Fruit fly (Drosophila melanogaster) whole organism, embryonic: ENCODE data around the gene Surf1.

Experiments used
- Adf1 ChIP-seq: fragments of 200-800 bp; sonication (Bioruptor generic); IDR thresholded peaks from 2 replicates; pipeline ENCODE4 v1.3.6; 2022; ENCODE audit warnings: missing biosample characterization, missing genetic modification characterization
- Atf3 ChIP-seq: fragments of 200-800 bp; sonication (Bioruptor generic); optimal IDR thresholded peaks from 3 replicates; lab custom pipeline; 2016; ENCODE audit warnings: missing biosample characterization, missing genetic modification characterization
- Blimp-1 ChIP-seq: fragments of 200-800 bp; sonication (Bioruptor generic); optimal IDR thresholded peaks from 3 replicates; lab custom pipeline; 2018; ENCODE audit warnings: missing biosample characterization, missing genetic modification characterization, mild to moderate bottlenecking, moderate library complexity, missing genetic modification reagents
- Bteb2 ChIP-seq: fragments of 200-800 bp; sonication (Bioruptor generic); optimal IDR thresholded peaks from 2 replicates; lab custom pipeline; 2016; ENCODE audit warnings: missing biosample characterization, missing genetic modification characterization
- CG10321 ChIP-seq: fragments of 200-800 bp; sonication (Bioruptor generic); IDR thresholded peaks from 2 replicates; pipeline ENCODE4 v1.3.6; 2022; ENCODE audit warnings: missing biosample characterization, missing genetic modification characterization
- CG10366 ChIP-seq: fragments of 200-800 bp; sonication (Bioruptor generic); IDR thresholded peaks from 2 replicates; pipeline ENCODE4 v1.3.6; 2022; ENCODE audit warnings: missing biosample characterization, missing genetic modification characterization
- CG11093 ChIP-seq: fragments of 200-800 bp; sonication (Bioruptor generic); IDR thresholded peaks from 3 replicates; pipeline ENCODE4 v1.3.6; 2022; ENCODE audit warnings: missing biosample characterization, missing genetic modification characterization
- CG11504 ChIP-seq: fragments of 200-800 bp; sonication (Bioruptor generic); optimal IDR thresholded peaks from 3 replicates; lab custom pipeline; 2019; ENCODE audit warnings: missing biosample characterization, mild to moderate bottlenecking, missing genetic modification characterization, moderate library complexity
- CG11560 ChIP-seq: fragments of 200-800 bp; sonication (Bioruptor generic); IDR thresholded peaks from 3 replicates; pipeline ENCODE4 v1.3.6; 2022; ENCODE audit warnings: missing biosample characterization, missing genetic modification characterization
- CG13424 ChIP-seq: fragments of 200-800 bp; sonication (Bioruptor generic); optimal IDR thresholded peaks from 2 replicates; lab custom pipeline; 2019; ENCODE audit warnings: missing biosample characterization, mild to moderate bottlenecking, missing genetic modification characterization, moderate library complexity
- CG15479 ChIP-seq: fragments of 200-800 bp; sonication (Bioruptor generic); optimal IDR thresholded peaks from 3 replicates; lab custom pipeline; 2019; ENCODE audit warnings: missing biosample characterization, mild to moderate bottlenecking, missing genetic modification characterization, moderate library complexity
- CG17359 ChIP-seq: fragments of 200-800 bp; sonication (Bioruptor generic); optimal IDR thresholded peaks from 3 replicates; lab custom pipeline; 2018; ENCODE audit warnings: missing biosample characterization, mild to moderate bottlenecking, missing genetic modification characterization, moderate library complexity
- CG32772 ChIP-seq: fragments of 200-800 bp; sonication (Bioruptor generic); IDR thresholded peaks from 2 replicates; pipeline ENCODE4 v1.3.6; 2022; ENCODE audit warnings: missing biosample characterization, missing genetic modification characterization
- CG33557 ChIP-seq: fragments of 200-800 bp; sonication (Bioruptor generic); optimal IDR thresholded peaks from 2 replicates; lab custom pipeline; 2019; ENCODE audit warnings: missing biosample characterization, mild to moderate bottlenecking, missing genetic modification characterization, moderate library complexity
- CG34224 ChIP-seq: fragments of 200-800 bp; sonication (Bioruptor generic); IDR thresholded peaks from 3 replicates; pipeline ENCODE4 v1.3.6; 2022; ENCODE audit warnings: missing biosample characterization, missing genetic modification characterization; ENCODE audit not compliant: partially characterized antibody
- CG4404 ChIP-seq: fragments of 200-800 bp; sonication (Bioruptor generic); IDR thresholded peaks from 2 replicates; pipeline ENCODE4 v1.3.6; 2022; ENCODE audit warnings: missing biosample characterization, missing genetic modification characterization
- CG6689 ChIP-seq: fragments of 200-800 bp; sonication (Bioruptor generic); IDR thresholded peaks from 2 replicates; pipeline ENCODE4 v1.3.6; 2022; ENCODE audit warnings: missing biosample characterization, missing genetic modification characterization
- CG8359 ChIP-seq: fragments of 200-800 bp; sonication (Bioruptor generic); optimal IDR thresholded peaks from 2 replicates; lab custom pipeline; 2017; ENCODE audit warnings: missing biosample characterization, mild to moderate bottlenecking, missing genetic modification characterization, borderline replicate concordance
- Dip2 ChIP-seq: fragments of 200-800 bp; sonication (Bioruptor generic); IDR thresholded peaks from 2 replicates; pipeline ENCODE4 v1.3.6; 2022; ENCODE audit warnings: missing biosample characterization, missing genetic modification characterization
- Ets65A ChIP-seq: fragments of 200-800 bp; sonication (Bioruptor generic); peaks from one replicate; lab custom pipeline; 2016; ENCODE audit warnings: missing biosample characterization, missing genetic modification characterization
- HLH4C ChIP-seq: fragments of 200-800 bp; sonication (Bioruptor generic); IDR thresholded peaks from 3 replicates; pipeline ENCODE4 v1.3.6; 2022; ENCODE audit warnings: missing biosample characterization, missing genetic modification characterization; ENCODE audit not compliant: partially characterized antibody
- Kr ChIP-seq: fragments of 200-800 bp; sonication (Bioruptor generic); optimal IDR thresholded peaks from 2 replicates; lab custom pipeline; 2017; ENCODE audit warnings: missing biosample characterization, mild to moderate bottlenecking, missing genetic modification characterization
- MESR4 ChIP-seq: fragments of 200-800 bp; sonication (Bioruptor generic); optimal IDR thresholded peaks from 2 replicates; lab custom pipeline; 2018; ENCODE audit warnings: missing biosample characterization, mild to moderate bottlenecking, missing genetic modification characterization, moderate library complexity
- Side ChIP-seq: fragments of 200-800 bp; sonication (Bioruptor generic); optimal IDR thresholded peaks from 2 replicates; lab custom pipeline; 2016; ENCODE audit warnings: missing biosample characterization, missing genetic modification characterization
- Ssrp ChIP-seq: fragments of 200-800 bp; sonication (Bioruptor generic); optimal IDR thresholded peaks from 2 replicates; lab custom pipeline; 2018; ENCODE audit warnings: missing biosample characterization, mild to moderate bottlenecking, missing genetic modification characterization, moderate library complexity
- al ChIP-seq: fragments of 200-800 bp; sonication (Bioruptor generic); IDR thresholded peaks from 2 replicates; pipeline ENCODE4 v1.3.6; 2022; ENCODE audit warnings: missing biosample characterization, missing genetic modification characterization
- ap ChIP-seq: fragments of 200-800 bp; sonication (Bioruptor generic); IDR thresholded peaks from 2 replicates; pipeline ENCODE4 v1.3.6; 2022; ENCODE audit warnings: missing biosample characterization, missing genetic modification characterization
- bowl ChIP-seq: fragments of 200-800 bp; sonication (Bioruptor generic); IDR thresholded peaks from 2 replicates; pipeline ENCODE4 v1.3.6; 2022; ENCODE audit warnings: missing biosample characterization, missing genetic modification characterization
- da ChIP-seq: fragments of 200-800 bp; sonication (Bioruptor generic); optimal IDR thresholded peaks from 2 replicates; lab custom pipeline; 2016; ENCODE audit warnings: missing biosample characterization, missing genetic modification characterization
- dpn ChIP-seq, 2 experiments: fragments of 200-800 bp; sonication (Bioruptor generic); optimal IDR thresholded peaks; 3 replicates each; lab custom pipeline; 2016; ENCODE audit warnings: missing biosample characterization in 2 of 2, missing genetic modification characterization in 2 of 2
- emc ChIP-seq: fragments of 200-800 bp; sonication (Bioruptor generic); optimal IDR thresholded peaks from 2 replicates; lab custom pipeline; 2016; ENCODE audit warnings: missing biosample characterization, missing genetic modification characterization
- eyg ChIP-seq: fragments of 200-800 bp; sonication (Bioruptor generic); optimal IDR thresholded peaks from 3 replicates; lab custom pipeline; 2016; ENCODE audit warnings: missing biosample characterization, missing genetic modification characterization
- fd102C ChIP-seq: fragments of 200-800 bp; sonication (Bioruptor generic); optimal IDR thresholded peaks from 2 replicates; lab custom pipeline; 2018; ENCODE audit warnings: missing biosample characterization, mild to moderate bottlenecking, missing genetic modification characterization, moderate library complexity
- fd64A ChIP-seq: fragments of 200-800 bp; sonication (Bioruptor generic); optimal IDR thresholded peaks from 3 replicates; lab custom pipeline; 2018; ENCODE audit warnings: missing biosample characterization, mild to moderate bottlenecking, missing genetic modification characterization
- gem ChIP-seq: fragments of 200-800 bp; sonication (Bioruptor generic); optimal IDR thresholded peaks from 2 replicates; lab custom pipeline; 2019; ENCODE audit warnings: missing biosample characterization, mild to moderate bottlenecking, missing genetic modification characterization, moderate library complexity
- her ChIP-seq: fragments of 200-800 bp; sonication (Bioruptor generic); optimal IDR thresholded peaks from 2 replicates; lab custom pipeline; 2016; ENCODE audit warnings: missing biosample characterization, missing genetic modification characterization
- ind ChIP-seq: fragments of 200-800 bp; sonication (Bioruptor generic); optimal IDR thresholded peaks from 3 replicates; lab custom pipeline; 2016; ENCODE audit warnings: missing biosample characterization, missing genetic modification characterization
- inv ChIP-seq: fragments of 200-800 bp; sonication (Bioruptor generic); IDR thresholded peaks from 2 replicates; pipeline ENCODE4 v1.3.6; 2022; ENCODE audit warnings: missing biosample characterization, missing genetic modification characterization; ENCODE audit not compliant: partially characterized antibody
- nerfin-1 ChIP-seq: fragments of 200-800 bp; sonication (Bioruptor generic); optimal IDR thresholded peaks from 3 replicates; lab custom pipeline; 2019; ENCODE audit warnings: missing biosample characterization, mild to moderate bottlenecking, missing genetic modification characterization, moderate library complexity
- onecut ChIP-seq: fragments of 200-800 bp; sonication (Bioruptor generic); IDR thresholded peaks from 2 replicates; pipeline ENCODE4 v1.3.6; 2022; ENCODE audit warnings: missing biosample characterization, missing genetic modification characterization
- peb ChIP-seq: fragments of 200-800 bp; sonication (Bioruptor generic); IDR thresholded peaks from 2 replicates; pipeline ENCODE4 v1.3.6; 2022; ENCODE audit warnings: missing biosample characterization, missing genetic modification characterization
- pum ChIP-seq: fragments of 200-800 bp; sonication (Bioruptor generic); optimal IDR thresholded peaks from 2 replicates; lab custom pipeline; 2016; ENCODE audit warnings: missing biosample characterization, missing genetic modification characterization
- repo ChIP-seq: fragments of 200-800 bp; sonication (Bioruptor generic); optimal IDR thresholded peaks from 2 replicates; lab custom pipeline; 2016; ENCODE audit warnings: missing biosample characterization, missing genetic modification characterization
- scrt ChIP-seq: fragments of 200-800 bp; sonication (Bioruptor generic); optimal IDR thresholded peaks from 2 replicates; lab custom pipeline; 2018; ENCODE audit warnings: missing biosample characterization, mild to moderate bottlenecking, missing genetic modification characterization, moderate library complexity
- sob ChIP-seq: fragments of 200-800 bp; sonication (Bioruptor generic); IDR thresholded peaks from 2 replicates; pipeline ENCODE4 v1.3.6; 2022; ENCODE audit warnings: missing biosample characterization, missing genetic modification characterization
- stc ChIP-seq: fragments of 200-800 bp; sonication (Bioruptor generic); IDR thresholded peaks from 2 replicates; pipeline ENCODE4 v1.3.6; 2022; ENCODE audit warnings: missing biosample characterization, missing genetic modification characterization
- stwl ChIP-seq: fragments of 200-800 bp; sonication (Bioruptor generic); optimal IDR thresholded peaks from 3 replicates; lab custom pipeline; 2018; ENCODE audit warnings: missing biosample characterization, mild to moderate bottlenecking, missing genetic modification characterization, moderate library complexity
- tap ChIP-seq: fragments of 200-800 bp; optimal IDR thresholded peaks from 3 replicates; lab custom pipeline; 2019; ENCODE audit warnings: missing biosample characterization, mild to moderate bottlenecking, missing genetic modification characterization, moderate library complexity
- trh ChIP-seq: fragments of 200-800 bp; sonication (Bioruptor generic); optimal IDR thresholded peaks from 2 replicates; lab custom pipeline; 2016; ENCODE audit warnings: missing biosample characterization, missing genetic modification characterization
- ttk ChIP-seq: fragments of 200-800 bp; sonication (Bioruptor generic); IDR thresholded peaks from 2 replicates; pipeline ENCODE4 v2.1.2; 2022; ENCODE audit warnings: missing biosample characterization, missing genetic modification characterization
- yki ChIP-seq: fragments of >200 bp; optimal IDR thresholded peaks from 3 replicates; lab custom pipeline; 2018

Gene Surf1

DNA sequence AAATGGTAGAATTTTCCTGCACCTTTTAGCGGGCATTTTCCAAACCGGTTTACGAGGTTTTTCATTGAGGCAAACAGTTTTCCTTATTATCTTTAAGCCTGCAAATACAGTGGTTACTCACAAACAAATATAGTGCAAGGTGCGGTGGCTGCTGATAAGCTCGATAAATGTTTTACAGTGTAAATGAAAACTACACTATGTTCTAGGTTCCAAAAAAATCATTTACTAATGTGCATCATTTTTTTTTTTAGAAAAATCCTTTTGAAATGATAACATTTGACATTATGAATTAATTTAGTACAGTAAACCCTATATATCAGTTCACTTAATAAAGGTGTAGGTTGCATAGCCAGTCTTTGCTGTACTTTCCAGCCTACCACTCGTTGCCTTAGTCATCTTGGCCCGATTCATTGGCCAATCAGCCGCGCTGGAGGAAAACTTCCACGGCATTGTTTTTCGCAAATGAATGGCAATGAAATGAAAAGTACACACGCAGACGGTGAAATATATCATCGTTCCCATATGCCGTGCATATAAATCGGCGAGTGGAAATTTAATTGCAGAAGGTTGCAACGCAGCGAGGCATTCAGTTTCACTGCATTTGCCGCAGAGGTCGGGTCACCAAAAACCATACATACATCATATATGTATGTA lies 20.0 kb downstream of the Surf1 start (continued):
- TF ChIP-seq yki (lab: Kevin White, UChicago): no peak
- TF ChIP-seq CG15479: no peak
- TF ChIP-seq Kr (GFP tag; lab: Kevin White, UChicago): no peak
- TF ChIP-seq CG17359: no peak
- TF ChIP-seq peb (GFP tag; lab: Robert Waterston, UW): 0 out of 2 replicates have a peak, but pooled peaks have one; percentile 10
- TF ChIP-seq fd102C: no peak
- TF ChIP-seq stc (GFP tag; lab: Robert Waterston, UW): no peak
- TF ChIP-seq repo (GFP tag; lab: Kevin White, UChicago): no peak
- TF ChIP-seq ttk: 0 out of 2 replicates have a peak, but pooled peaks have one; percentile 18
- no peak for TF ChIP-seq onecut
- TF ChIP-seq CG11093 (GFP tag; lab: Robert Waterston, UW): no peak
- no peak for TF ChIP-seq HLH4C (GFP tag; lab: Robert Waterston, UW)
- TF ChIP-seq CG33557 (GFP tag; lab: Kevin White, UChicago): peak; percentile 16
- no peak for TF ChIP-seq pum (GFP tag; lab: Kevin White, UChicago)
- peak in 1 of 2 experiments; percentile 3 for TF ChIP-seq dpn (GFP tag; optimal IDR thresholded peaks at IDR 0.05; lab: Kevin White, UChicago)
- TF ChIP-seq ind (GFP tag; lab: Kevin White, UChicago): no peak
- no peak for TF ChIP-seq nerfin-1 (tag; lab: Kevin White, UChicago)
- no peak for TF ChIP-seq CG8359 (GFP tag; lab: Kevin White, UChicago)
- TF ChIP-seq CG32772 (GFP tag; lab: Robert Waterston, UW): no peak
- TF ChIP-seq Blimp-1 (GFP tag; lab: Kevin White, UChicago): no peak
- no peak for TF ChIP-seq da (GFP tag; lab: Kevin White, UChicago)
- TF ChIP-seq bowl (GFP tag; lab: Robert Waterston, UW): no peak
- TF ChIP-seq sob (GFP tag; lab: Robert Waterston, UW): no peak
- TF ChIP-seq her: no peak
- TF ChIP-seq Adf1 (GFP tag; lab: Robert Waterston, UW): no peak
- TF ChIP-seq eyg (GFP tag; lab: Kevin White, UChicago): no peak
- no peak for TF ChIP-seq scrt (GFP tag; lab: Kevin White, UChicago)
- no peak for TF ChIP-seq CG10321
- TF ChIP-seq CG6689 (GFP tag; lab: Robert Waterston, UW): peak; percentile 27; the same call in 1 of the 2 replicates
- no peak for TF ChIP-seq CG13424
- peak; percentile 39 for TF ChIP-seq gem (tag; lab: Kevin White, UChicago)
- TF ChIP-seq Side (GFP tag; lab: Kevin White, UChicago): no peak
- TF ChIP-seq CG10366 (GFP tag; lab: Robert Waterston, UW): no peak
- TF ChIP-seq CG11560 (tag; lab: Robert Waterston, UW): no peak
- TF ChIP-seq trh (GFP tag; lab: Kevin White, UChicago): no peak
- TF ChIP-seq MESR4 (GFP tag; lab: Kevin White, UChicago): no peak
- TF ChIP-seq CG34224: no peak
- no peak for TF ChIP-seq fd64A (GFP tag; lab: Kevin White, UChicago)
- TF ChIP-seq Ssrp (tag; lab: Kevin White, UChicago): peak; percentile 10
- no peak for TF ChIP-seq Bteb2
- TF ChIP-seq Ets65A (GFP tag; lab: Kevin White, UChicago): peak; percentile 78
- TF ChIP-seq ap (GFP tag; lab: Robert Waterston, UW): no peak
- no peak for TF ChIP-seq emc
- peak; percentile 44; the same call in 1 of the 2 replicates for TF ChIP-seq CG4404 (GFP tag; lab: Robert Waterston, UW)
- peak; percentile 27 for TF ChIP-seq CG11504 (tag; lab: Kevin White, UChicago)
- no peak for TF ChIP-seq Atf3
- TF ChIP-seq inv (GFP tag; lab: Robert Waterston, UW): no peak
- TF ChIP-seq tap (tag; lab: Kevin White, UChicago): no peak
- no peak for TF ChIP-seq stwl (tag; lab: Kevin White, UChicago)
- TF ChIP-seq Dip2 (GFP tag; lab: Robert Waterston, UW): no peak
- no peak for TF ChIP-seq al (GFP tag; lab: Robert Waterston, UW)
